Worm (Caenorhabditis elegans) whole organism, L1 larva: ENCODE data around the gene ins-8.

Source experiments
- ama-1 ChIP-seq: fragments of 150-350 bp; optimal IDR thresholded peaks from 2 replicates; lab custom pipeline; 2014
- dsc-1 ChIP-seq: sonication (generic microtip); optimal IDR thresholded peaks from 2 replicates; lab custom pipeline; 2016; ENCODE audit warnings: mild to moderate bottlenecking, missing genetic modification characterization, missing compliant biosample characterization
- efl-3 ChIP-seq: fragments of 200-800 bp; sonication (Bioruptor generic); optimal IDR thresholded peaks from 2 replicates; lab custom pipeline; 2018; ENCODE audit warnings: mild to moderate bottlenecking, missing genetic modification characterization, missing compliant biosample characterization
- lin-35 ChIP-seq, 2 experiments: fragments of 150-350 bp; optimal IDR thresholded peaks; 2 replicates each; lab custom pipeline; 2014; ENCODE audit warnings: missing biosample characterization in 2 of 2, missing genetic modification characterization in 2 of 2, missing genetic modification reagents in 2 of 2
- nhr-11 ChIP-seq: fragments of 150-350 bp; optimal IDR thresholded peaks from 2 replicates; lab custom pipeline; 2014; ENCODE audit warnings: missing biosample characterization, missing genetic modification characterization
- nhr-28 ChIP-seq: fragments of 150-350 bp; optimal IDR thresholded peaks from 2 replicates; lab custom pipeline; 2014; ENCODE audit warnings: missing biosample characterization, missing genetic modification characterization
- nhr-90 ChIP-seq: sonication (generic microtip); optimal IDR thresholded peaks from 2 replicates; lab custom pipeline; 2016; ENCODE audit warnings: mild to moderate bottlenecking, missing genetic modification characterization, missing compliant biosample characterization; ENCODE audit not compliant: poor library complexity
- unc-62 ChIP-seq: fragments of 150-350 bp; optimal IDR thresholded peaks from 2 replicates; lab custom pipeline; 2014; ENCODE audit warnings: missing biosample characterization, missing genetic modification reagents, missing genetic modification characterization
- zag-1 ChIP-seq: fragments of 150-350 bp; optimal IDR thresholded peaks from 2 replicates; lab custom pipeline; 2014; ENCODE audit warnings: missing biosample characterization, missing genetic modification characterization

DNA sequence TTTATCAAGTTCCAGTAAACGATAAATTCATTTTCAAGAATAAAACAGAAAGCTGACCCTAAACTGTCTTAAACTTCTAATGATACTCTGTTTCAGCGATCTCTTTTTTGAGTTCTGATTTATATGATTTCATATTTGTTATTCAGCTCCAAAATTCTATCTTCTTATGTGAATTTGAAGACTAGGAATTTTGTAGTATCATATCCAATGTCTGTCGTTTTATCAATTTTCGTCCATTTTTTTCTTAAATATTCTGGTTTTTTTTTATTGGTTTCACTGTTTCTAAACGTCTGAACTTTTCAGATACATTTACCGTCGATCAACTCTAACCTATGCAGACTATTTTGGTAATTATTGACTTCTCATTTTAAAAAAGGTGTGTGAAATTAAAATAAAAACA lies 44.2 kb upstream of the ins-8 start, which contains the start of the genes nhr-138 and C28D4.18:
- TF ChIP-seq dsc-1: no peak
- no peak for TF ChIP-seq unc-62 (GFP tag; lab: Kevin White, UChicago)
- TF ChIP-seq lin-35 (GFP tag; optimal IDR thresholded peaks at IDR 0.05; lab: Kevin White, UChicago): no peak
- TF ChIP-seq nhr-11 (tag; lab: Kevin White, UChicago): no peak
- TF ChIP-seq efl-3 (GFP tag; lab: Kevin White, UChicago): no peak
- TF ChIP-seq nhr-90 (tag; lab: Kevin White, UChicago): no peak
- no peak for TF ChIP-seq zag-1 (tag; lab: Kevin White, UChicago)
- TF ChIP-seq ama-1 (lab: Kevin White, UChicago): no peak
- no peak for TF ChIP-seq nhr-28
